Worm (Caenorhabditis elegans): ENCODE data around the gene C44H9.7.

The C44H9.7 gene

ce11 chrV:12815386-12815785, 39.3 kb downstream of the C44H9.7 start:
- TF ChIP-seq F16B12.6 (tag; optimal IDR thresholded peaks at IDR 0.05): no peak
- TF ChIP-seq mab-9 (GFP tag; IDR thresholded peaks at IDR 0.05): no peak
- TF ChIP-seq jun-1 (tag; optimal IDR thresholded peaks at IDR 0.05): no peak
- peak; percentile 22 for TF ChIP-seq C16A3.4 (tag; optimal IDR thresholded peaks at IDR 0.05)
- peak in 1 of 2 experiments; percentile 2 for TF ChIP-seq lin-35 (GFP tag; optimal IDR thresholded peaks at IDR 0.05)
- no peak for TF ChIP-seq ceh-82 (tag; optimal IDR thresholded peaks at IDR 0.05)
- no peak for TF ChIP-seq ceh-63 (GFP tag; optimal IDR thresholded peaks at IDR 0.05)

ce11 chrV:12814481-12814882, 40.2 kb downstream of the C44H9.7 start:
- peak; percentile 15 to 42 (median 40) for TF ChIP-seq dpl-1 (GFP tag; optimal IDR thresholded peaks at IDR 0.05)
- peak in 1 of 2 experiments; percentile 77 for TF ChIP-seq mdl-1 (tag; optimal IDR thresholded peaks at IDR 0.05)
- TF ChIP-seq nhr-77 (tag; optimal IDR thresholded peaks at IDR 0.05): peak; percentile 32
- peak; percentile 72 for TF ChIP-seq tbx-2 (tag; optimal IDR thresholded peaks at IDR 0.05)
- TF ChIP-seq nhr-85 (tag): peak; percentile 67
- no peak for TF ChIP-seq hlh-17 (GFP tag; optimal IDR thresholded peaks at IDR 0.05; ENCODE audit: borderline replicate concordance)
- TF ChIP-seq nhr-11 (tag; optimal IDR thresholded peaks at IDR 0.05): peak; percentile 9
- TF ChIP-seq hlh-4 (tag; optimal IDR thresholded peaks at IDR 0.05): no peak
- peak; percentile 37 for TF ChIP-seq egl-13 (tag; optimal IDR thresholded peaks at IDR 0.05)
- TF ChIP-seq unc-86 (tag; optimal IDR thresholded peaks at IDR 0.05): peak; percentile 81
- no peak for TF ChIP-seq nhr-237 (tag; optimal IDR thresholded peaks at IDR 0.05)
- peak; percentile 62 to 75 for TF ChIP-seq efl-1 (optimal IDR thresholded peaks at IDR 0.05)
- peak; percentile 37 to 91 for TF ChIP-seq efl-1 (GFP tag; optimal IDR thresholded peaks at IDR 0.05 in 1 of 2)
- peak; percentile 65 for TF ChIP-seq lin-13 (GFP tag; optimal IDR thresholded peaks at IDR 0.05)
- peak; percentile 27 for TF ChIP-seq F16B12.6 (tag; optimal IDR thresholded peaks at IDR 0.05)
- no peak for TF ChIP-seq mef-2 (tag; optimal IDR thresholded peaks at IDR 0.05)
- TF ChIP-seq sup-37 (GFP tag; optimal IDR thresholded peaks at IDR 0.05): peak; percentile 29
- TF ChIP-seq isw-1 (GFP tag; IDR thresholded peaks at IDR 0.05): peak; percentile 54
- TF ChIP-seq dsc-1 (tag; optimal IDR thresholded peaks at IDR 0.05): peak; percentile 39
- peak; percentile 32 for TF ChIP-seq irx-1 (tag; optimal IDR thresholded peaks at IDR 0.05)
- TF ChIP-seq lin-15B (tag; optimal IDR thresholded peaks at IDR 0.05): peak; percentile 18
- no peak for TF ChIP-seq nhr-84 (tag; optimal IDR thresholded peaks at IDR 0.05)
- TF ChIP-seq ztf-11 (tag; optimal IDR thresholded peaks at IDR 0.05): peak in 1 of 2 experiments; percentile 42
- no peak for TF ChIP-seq Y116A8C.19 (tag; optimal IDR thresholded peaks at IDR 0.05; ENCODE audit: borderline replicate concordance)
- TF ChIP-seq grh-1 (GFP tag; IDR thresholded peaks at IDR 0.05): no peak
- peak; percentile 87 for TF ChIP-seq nhr-71 (tag; optimal IDR thresholded peaks at IDR 0.05)
- TF ChIP-seq lsy-2 (tag; optimal IDR thresholded peaks at IDR 0.05): peak; percentile 51 to 75
- TF ChIP-seq mab-9 (GFP tag; IDR thresholded peaks at IDR 0.05): peak; percentile 48; the same call in 1 of the 2 replicates
- peak; percentile 65 for TF ChIP-seq nhr-19 (GFP tag; conservative IDR thresholded peaks at IDR 0.05)
- no peak for TF ChIP-seq aly-2 (tag; optimal IDR thresholded peaks at IDR 0.05)
- peak; percentile 90 for TF ChIP-seq pax-3 (tag; optimal IDR thresholded peaks at IDR 0.05)
- TF ChIP-seq C16A3.4 (tag; optimal IDR thresholded peaks at IDR 0.05): no peak
- TF ChIP-seq tlp-1 (tag; optimal IDR thresholded peaks at IDR 0.05): no peak
- TF ChIP-seq fos-1 (tag; optimal IDR thresholded peaks at IDR 0.05): peak; percentile 14
- TF ChIP-seq ceh-8 (GFP tag; optimal IDR thresholded peaks at IDR 0.05): no peak
- no peak for TF ChIP-seq ces-1 (GFP tag; optimal IDR thresholded peaks at IDR 0.05)
- peak; percentile 64 for TF ChIP-seq snu-23 (GFP tag; optimal IDR thresholded peaks at IDR 0.05)
- peak; percentile 76 for TF ChIP-seq rnt-1 (tag; optimal IDR thresholded peaks at IDR 0.05)
- peak; percentile 19 for TF ChIP-seq sox-4 (tag; optimal IDR thresholded peaks at IDR 0.05)
- peak; percentile 81 for TF ChIP-seq fkh-10 (GFP tag; optimal IDR thresholded peaks at IDR 0.05)
- TF ChIP-seq nhr-76 (tag; optimal IDR thresholded peaks at IDR 0.05): no peak
- TF ChIP-seq snpc-4 (tag; optimal IDR thresholded peaks at IDR 0.05): peak; percentile 28
- TF ChIP-seq unc-130 (tag; optimal IDR thresholded peaks at IDR 0.05): peak; percentile 26
- TF ChIP-seq skn-1 (tag; optimal IDR thresholded peaks at IDR 0.05): peak; percentile 44
- TF ChIP-seq aha-1 (tag; optimal IDR thresholded peaks at IDR 0.05): no peak
- TF ChIP-seq mep-1 (tag; optimal IDR thresholded peaks at IDR 0.05): peak; percentile 0
- peak; percentile 47 for TF ChIP-seq xbp-1 (tag; optimal IDR thresholded peaks at IDR 0.05)
- peak; percentile 52 for TF ChIP-seq nhr-20 (tag; optimal IDR thresholded peaks at IDR 0.05)
